Worm (Caenorhabditis elegans) whole organism, young adult: Measurements from ENCODE around the gene nhr-273.

Experiments
- B0019.2 ChIP-seq: fragments of 200-800 bp; sonication (Bioruptor generic); conservative IDR thresholded peaks from 2 replicates; pipeline ENCODE4 v1.3.6; 2022; ENCODE audit warnings: missing genetic modification reagents, missing genetic modification characterization, missing compliant biosample characterization
- T26A5.8 ChIP-seq: sonication (generic microtip); optimal IDR thresholded peaks from 2 replicates; lab custom pipeline; 2016; ENCODE audit warnings: missing genetic modification characterization, missing compliant biosample characterization
- attf-5 ChIP-seq: fragments of 200-800 bp; sonication (Bioruptor generic); optimal IDR thresholded peaks from 2 replicates; lab custom pipeline; 2018; ENCODE audit warnings: mild to moderate bottlenecking, missing genetic modification characterization, missing compliant biosample characterization
- lin-35 ChIP-seq, 3 experiments: fragments of 150-350 bp in 2 of 3; sonication (generic microtip) in 1 of 3; optimal IDR thresholded peaks; 2 replicates each; lab custom pipeline; 2014 to 2018; ENCODE audit warnings: missing biosample characterization in 3 of 3, missing genetic modification characterization in 3 of 3, missing genetic modification reagents in 3 of 3
- lsl-1 ChIP-seq: fragments of 200-800 bp; sonication (Bioruptor generic); optimal IDR thresholded peaks from 2 replicates; lab custom pipeline; 2018; ENCODE audit warnings: mild to moderate bottlenecking, missing genetic modification characterization, moderate library complexity, missing compliant biosample characterization
- madf-3 ChIP-seq: fragments of 200-800 bp; sonication (Bioruptor generic); IDR thresholded peaks from 2 replicates; pipeline ENCODE4 v1.3.6; 2022; ENCODE audit warnings: missing genetic modification reagents, missing genetic modification characterization, missing compliant biosample characterization
- nhr-179 ChIP-seq: sonication (generic microtip); optimal IDR thresholded peaks from 2 replicates; lab custom pipeline; 2016; ENCODE audit warnings: mild to moderate bottlenecking, missing genetic modification characterization, missing compliant biosample characterization
- nhr-90 ChIP-seq: sonication (generic microtip); optimal IDR thresholded peaks from 2 replicates; lab custom pipeline; 2016; ENCODE audit warnings: missing genotype, mild to moderate bottlenecking, missing genetic modification characterization, missing compliant biosample characterization
- snpc-3.4 ChIP-seq: sonication (generic microtip); optimal IDR thresholded peaks from 2 replicates; lab custom pipeline; 2017; ENCODE audit warnings: missing genetic modification characterization, mild to moderate bottlenecking, missing compliant biosample characterization, antibody characterized with exemption, moderate library complexity, missing genotype, missing genetic modification reagents
- tbp1 ChIP-seq: fragments of 200-800 bp; sonication (Bioruptor generic); optimal IDR thresholded peaks from 2 replicates; lab custom pipeline; 2018; ENCODE audit warnings: mild to moderate bottlenecking, missing genetic modification characterization, missing compliant biosample characterization
- zim-3 ChIP-seq: sonication (generic microtip); optimal IDR thresholded peaks from 2 replicates; lab custom pipeline; 2017; ENCODE audit warnings: mild to moderate bottlenecking, missing genetic modification characterization, moderate library complexity, missing compliant biosample characterization

ce11 chrII:4454823-4455222 is 19.7 kb downstream of the nhr-273 start:
- TF ChIP-seq lin-35 (GFP tag; optimal IDR thresholded peaks at IDR 0.05; lab: Kevin White, UChicago) (no peak), nhr-90 (tag; lab: Kevin White, UChicago) (no peak), nhr-179 (tag; lab: Kevin White, UChicago) (no peak), T26A5.8 (tag; lab: Kevin White, UChicago) (no peak), zim-3 (tag; lab: Kevin White, UChicago) (no peak), madf-3 (GFP tag; lab: Robert Waterston, UW) (no peak), tbp1 (GFP tag; lab: Kevin White, UChicago) (no peak), lsl-1 (GFP tag; lab: Kevin White, UChicago) (no peak), attf-5 (GFP tag; lab: Kevin White, UChicago) (no peak), B0019.2 (GFP tag; lab: Robert Waterston, UW) (no peak), snpc-3.4 (no peak)
